Worm (Caenorhabditis elegans): ENCODE results near the gene Y39F10C.1.

ce11 chrII:701371-702139 is 26.2 kb downstream of the Y39F10C.1 start, which contains the start of gene thoc-1:
- TF ChIP-seq snpc-4 (tag; optimal IDR thresholded peaks at IDR 0.05) (no peak), ztf-4 (tag; optimal IDR thresholded peaks at IDR 0.05) (no peak), nhr-12 (tag; optimal IDR thresholded peaks at IDR 0.05) (no peak)

Measured in whole organism, L2 larva.